Worm (Caenorhabditis elegans) whole organism, young adult: ENCODE data around the gene R166.3.

Experiments
- C06A6.2 ChIP-seq: fragments of 200-800 bp; sonication (Bioruptor generic); conservative IDR thresholded peaks from 2 replicates; pipeline ENCODE4 v1.3.6; 2022; ENCODE audit warnings: missing genetic modification characterization, missing compliant biosample characterization
- F49E8.2 ChIP-seq: sonication (generic microtip); optimal IDR thresholded peaks from 3 replicates; lab custom pipeline; 2017; ENCODE audit warnings: missing genetic modification characterization, mild to moderate bottlenecking, missing compliant biosample characterization, antibody characterized with exemption, moderate library complexity; ENCODE audit not compliant: insufficient read depth
- Y79H2A.3 ChIP-seq: fragments of 200-800 bp; sonication (Bioruptor generic); conservative IDR thresholded peaks from 2 replicates; pipeline ENCODE4 v1.3.6; 2022; ENCODE audit warnings: missing genetic modification reagents, missing genetic modification characterization, missing compliant biosample characterization
- hlh-12 ChIP-seq: sonication (generic microtip); optimal IDR thresholded peaks from 2 replicates; lab custom pipeline; 2016; ENCODE audit warnings: missing genetic modification characterization, missing compliant biosample characterization
- hsf-1 ChIP-seq: fragments of 200-800 bp; sonication (Bioruptor generic); IDR thresholded peaks from 2 replicates; pipeline ENCODE4 v1.3.6; 2022; ENCODE audit warnings: missing genetic modification reagents, missing genetic modification characterization, missing compliant biosample characterization
- lin-35 ChIP-seq, 3 experiments: fragments of 150-350 bp in 2 of 3; sonication (generic microtip) in 1 of 3; optimal IDR thresholded peaks; 2 replicates each; lab custom pipeline; 2014 to 2018; ENCODE audit warnings: missing biosample characterization in 3 of 3, missing genetic modification characterization in 3 of 3, missing genetic modification reagents in 3 of 3
- ztf-25 ChIP-seq: fragments of 200-800 bp; sonication (Bioruptor generic); IDR thresholded peaks from 2 replicates; pipeline ENCODE4 v1.3.6; 2022; ENCODE audit warnings: missing genetic modification reagents, missing genetic modification characterization, missing compliant biosample characterization

- TF ChIP-seq Y79H2A.3 (no peak), hlh-12 (no peak), C06A6.2 (GFP tag; lab: Robert Waterston, UW) (no peak), ztf-25 (GFP tag; lab: Robert Waterston, UW) (no peak), hsf-1 (GFP tag; lab: Robert Waterston, UW) (no peak), lin-35 (GFP tag; optimal IDR thresholded peaks at IDR 0.05; lab: Kevin White, UChicago) (no peak), F49E8.2 (tag; lab: Kevin White, UChicago) (no peak)
These were observed 33.2 kb downstream of the R166.3 start for ce11 chrII:10505949-10506348.
